Fruit fly (Drosophila melanogaster) whole organism, prepupa: Measurements from ENCODE around the gene Clbn.

Source experiments
- CG11294 ChIP-seq: fragments of 200-800 bp; sonication (Bioruptor generic); IDR thresholded peaks from 2 replicates; pipeline ENCODE4 v1.3.6; 2022; ENCODE audit warnings: missing biosample characterization, missing genetic modification characterization
- CG11762 ChIP-seq: fragments of 200-800 bp; sonication (Bioruptor generic); optimal IDR thresholded peaks from 3 replicates; lab custom pipeline; 2016; ENCODE audit warnings: missing biosample characterization, missing genetic modification characterization; ENCODE audit not compliant: insufficient read depth
- CG31627 ChIP-seq: fragments of 200-800 bp; sonication (Bioruptor generic); optimal IDR thresholded peaks from 3 replicates; lab custom pipeline; 2016; ENCODE audit warnings: missing biosample characterization, missing genetic modification characterization
- Lpt ChIP-seq: fragments of 200-800 bp; sonication (Bioruptor generic); optimal IDR thresholded peaks from 3 replicates; lab custom pipeline; 2016; ENCODE audit warnings: missing biosample characterization, missing genetic modification characterization
- Sox102F ChIP-seq: fragments of 200-800 bp; sonication (Bioruptor generic); optimal IDR thresholded peaks from 2 replicates; lab custom pipeline; 2016; ENCODE audit warnings: missing biosample characterization, mild to moderate bottlenecking, missing genetic modification characterization
- dsx ChIP-seq: fragments of 200-800 bp; optimal IDR thresholded peaks from 3 replicates; lab custom pipeline; 2019; ENCODE audit warnings: missing biosample characterization, mild to moderate bottlenecking, missing genetic modification characterization, moderate library complexity; ENCODE audit not compliant: poor library complexity, severe bottlenecking
- eg ChIP-seq: fragments of 200-800 bp; sonication (Bioruptor generic); IDR thresholded peaks from 3 replicates; pipeline ENCODE4 v1.3.6; 2022; ENCODE audit warnings: missing biosample characterization, missing genetic modification characterization
- fd85E ChIP-seq: fragments of 200-800 bp; sonication (Bioruptor generic); optimal IDR thresholded peaks from 3 replicates; lab custom pipeline; 2016; ENCODE audit warnings: missing biosample characterization, missing genetic modification characterization

dm6 chr3R:25108932-25109331, 18.4 kb upstream of the Clbn start, which contains the start of gene CG34027:
- TF ChIP-seq Sox102F (GFP tag; lab: Kevin White, UChicago): no peak
- no peak for TF ChIP-seq fd85E (GFP tag; lab: Kevin White, UChicago)
- no peak for TF ChIP-seq dsx (GFP tag; lab: Kevin White, UChicago)
- no peak for TF ChIP-seq CG31627 (GFP tag; lab: Kevin White, UChicago)
- TF ChIP-seq CG11762 (GFP tag; lab: Kevin White, UChicago): no peak
- no peak for TF ChIP-seq CG11294 (GFP tag; lab: Robert Waterston, UW)
- no peak for TF ChIP-seq eg (GFP tag; lab: Robert Waterston, UW)
- no peak for TF ChIP-seq Lpt
